Worm (Caenorhabditis elegans) whole organism, L1 larva: ENCODE data around the gene F38B7.17.

Source experiments
- F16B12.6 ChIP-seq: fragments of 150-350 bp; optimal IDR thresholded peaks from 2 replicates; lab custom pipeline; 2014; ENCODE audit warnings: missing biosample characterization, missing genetic modification characterization
- Y116A8C.19 ChIP-seq: sonication (generic microtip); optimal IDR thresholded peaks from 2 replicates; lab custom pipeline; 2016; ENCODE audit warnings: missing compliant biosample characterization, missing genetic modification characterization, borderline replicate concordance
- aha-1 ChIP-seq: fragments of 150-350 bp; optimal IDR thresholded peaks from 2 replicates; lab custom pipeline; 2014; ENCODE audit warnings: missing biosample characterization, missing genetic modification characterization
- alr-1 ChIP-seq: fragments of 200-800 bp; sonication (Bioruptor generic); optimal IDR thresholded peaks from 2 replicates; lab custom pipeline; 2018; ENCODE audit warnings: borderline replicate concordance, mild to moderate bottlenecking, missing genetic modification characterization, missing compliant biosample characterization
- ama-1 ChIP-seq: fragments of 150-350 bp; optimal IDR thresholded peaks from 2 replicates; lab custom pipeline; 2014
- blmp-1 ChIP-seq: fragments of 150-350 bp; optimal IDR thresholded peaks from 2 replicates; lab custom pipeline; 2014; ENCODE audit warnings: missing biosample characterization, missing genetic modification characterization
- ceh-8 ChIP-seq: fragments of 200-800 bp; sonication (Bioruptor generic); optimal IDR thresholded peaks from 2 replicates; lab custom pipeline; 2018; ENCODE audit warnings: mild to moderate bottlenecking, missing genetic modification characterization, moderate library complexity, missing compliant biosample characterization
- ceh-82 ChIP-seq, 3 experiments: fragments of 150-350 bp in 1 of 3; sonication (generic microtip) in 2 of 3; optimal IDR thresholded peaks; 2 replicates each; lab custom pipeline; 2014 to 2017; ENCODE audit warnings: missing biosample characterization in 3 of 3, missing genetic modification characterization in 3 of 3
- ceh-88 ChIP-seq: fragments of 200-800 bp; sonication (Bioruptor generic); IDR thresholded peaks from 2 replicates; pipeline ENCODE4 v1.3.6; 2022; ENCODE audit warnings: missing genetic modification characterization, missing compliant biosample characterization
- dpl-1 ChIP-seq, 3 experiments: fragments of 150-350 bp in 2 of 3; sonication (generic microtip) in 1 of 3; optimal IDR thresholded peaks; 2 replicates each; lab custom pipeline; 2014 to 2017; ENCODE audit warnings: missing biosample characterization in 3 of 3, missing genetic modification characterization in 3 of 3, missing genetic modification reagents in 3 of 3
- dsc-1 ChIP-seq: sonication (generic microtip); optimal IDR thresholded peaks from 2 replicates; lab custom pipeline; 2016; ENCODE audit warnings: mild to moderate bottlenecking, missing genetic modification characterization, missing compliant biosample characterization
- efl-1 ChIP-seq, 4 experiments: fragments of 150-350 bp; optimal IDR thresholded peaks in 3 of 4; peaks in 1 of 4; 1 replicate in 1 of 4; 2 replicates in 3 of 4; lab custom pipeline; 2014; ENCODE audit warnings: missing biosample characterization in 2 of 4, missing genetic modification characterization in 2 of 4, missing genetic modification reagents in 2 of 4
- efl-3 ChIP-seq: fragments of 200-800 bp; sonication (Bioruptor generic); optimal IDR thresholded peaks from 2 replicates; lab custom pipeline; 2018; ENCODE audit warnings: mild to moderate bottlenecking, missing genetic modification characterization, missing compliant biosample characterization
- egl-13 ChIP-seq: sonication (generic microtip); optimal IDR thresholded peaks from 2 replicates; lab custom pipeline; 2016; ENCODE audit warnings: missing genotype, missing genetic modification reagents, missing genetic modification characterization, missing compliant biosample characterization
- egl-27 ChIP-seq, 2 experiments: fragments of 150-350 bp in 1 of 2; sonication (generic microtip); optimal IDR thresholded peaks; 3 replicates each; lab custom pipeline; 2017 to 2018; ENCODE audit warnings: missing biosample characterization in 2 of 2, missing genetic modification characterization in 2 of 2, missing genetic modification reagents in 2 of 2
- elt-3 ChIP-seq, 6 experiments: fragments of 150-350 bp in 1 of 6; sonication (generic microtip); optimal IDR thresholded peaks; 2 replicates each; lab custom pipeline; 2017 to 2018; ENCODE audit warnings: missing biosample characterization in 6 of 6, missing genetic modification characterization in 6 of 6, inconsistent platforms in 1 of 6
- ets-5 ChIP-seq: fragments of 200-800 bp; sonication (Bioruptor generic); IDR thresholded peaks from 2 replicates; pipeline ENCODE4 v1.3.6; 2022; ENCODE audit warnings: missing genetic modification characterization, missing compliant biosample characterization
- fkh-10 ChIP-seq: sonication (generic microtip); optimal IDR thresholded peaks from 2 replicates; lab custom pipeline; 2017; ENCODE audit warnings: missing biosample characterization, missing genetic modification reagents, missing genetic modification characterization
- fkh-4 ChIP-seq: sonication (generic microtip); optimal IDR thresholded peaks from 2 replicates; lab custom pipeline; 2016; ENCODE audit warnings: missing compliant biosample characterization, missing genetic modification characterization, borderline replicate concordance
- fos-1 ChIP-seq: fragments of 150-350 bp; optimal IDR thresholded peaks from 2 replicates; lab custom pipeline; 2014; ENCODE audit warnings: missing biosample characterization, missing genetic modification characterization
- hlh-17 ChIP-seq: fragments of 200-800 bp; sonication (Bioruptor generic); optimal IDR thresholded peaks from 2 replicates; lab custom pipeline; 2018; ENCODE audit warnings: missing genetic modification characterization, mild to moderate bottlenecking, missing compliant biosample characterization, moderate library complexity, borderline replicate concordance
- irx-1 ChIP-seq: sonication (generic microtip); optimal IDR thresholded peaks from 2 replicates; lab custom pipeline; 2016; ENCODE audit warnings: missing genetic modification characterization, missing compliant biosample characterization
- isw-1 ChIP-seq: fragments of 200-800 bp; sonication (Bioruptor generic); IDR thresholded peaks from 2 replicates; pipeline ENCODE4 v1.3.6; 2022; ENCODE audit warnings: missing genetic modification characterization, missing compliant biosample characterization
- jun-1 ChIP-seq: fragments of 150-350 bp; optimal IDR thresholded peaks from 2 replicates; lab custom pipeline; 2014; ENCODE audit warnings: missing biosample characterization, missing genetic modification reagents, missing genetic modification characterization
- lin-13 ChIP-seq: fragments of 150-350 bp; optimal IDR thresholded peaks from 2 replicates; lab custom pipeline; 2014; ENCODE audit warnings: missing biosample characterization, missing genetic modification reagents, missing genetic modification characterization
- lin-14 ChIP-seq: fragments of 200-800 bp; sonication (Bioruptor generic); optimal IDR thresholded peaks from 2 replicates; lab custom pipeline; 2018; ENCODE audit warnings: mild to moderate bottlenecking, missing genetic modification characterization, moderate library complexity, missing compliant biosample characterization
- lin-35 ChIP-seq, 2 experiments: fragments of 150-350 bp; optimal IDR thresholded peaks; 2 replicates each; lab custom pipeline; 2014; ENCODE audit warnings: missing biosample characterization in 2 of 2, missing genetic modification characterization in 2 of 2, missing genetic modification reagents in 2 of 2
- lin-39 ChIP-seq: fragments of 150-350 bp; optimal IDR thresholded peaks from 2 replicates; lab custom pipeline; 2014; ENCODE audit warnings: missing biosample characterization, missing genetic modification reagents, missing genetic modification characterization
- lir-3 ChIP-seq: sonication (generic microtip); optimal IDR thresholded peaks from 2 replicates; lab custom pipeline; 2016; ENCODE audit warnings: mild to moderate bottlenecking, missing genetic modification characterization, moderate library complexity, missing compliant biosample characterization; ENCODE audit not compliant: poor library complexity
- mep-1 ChIP-seq: fragments of 150-350 bp; optimal IDR thresholded peaks from 2 replicates; lab custom pipeline; 2014; ENCODE audit warnings: missing biosample characterization, missing genetic modification characterization
- nhr-12 ChIP-seq: sonication (generic microtip); optimal IDR thresholded peaks from 2 replicates; lab custom pipeline; 2017; ENCODE audit warnings: missing biosample characterization, missing genetic modification characterization
- nhr-20 ChIP-seq: sonication (generic microtip); optimal IDR thresholded peaks from 2 replicates; lab custom pipeline; 2016; ENCODE audit warnings: mild to moderate bottlenecking, missing genetic modification characterization, missing compliant biosample characterization
- nhr-28 ChIP-seq: fragments of 150-350 bp; optimal IDR thresholded peaks from 2 replicates; lab custom pipeline; 2014; ENCODE audit warnings: missing biosample characterization, missing genetic modification characterization
- nhr-71 ChIP-seq: sonication (generic microtip); optimal IDR thresholded peaks from 2 replicates; lab custom pipeline; 2016; ENCODE audit warnings: mild to moderate bottlenecking, missing genetic modification characterization, moderate library complexity, missing compliant biosample characterization
- nhr-76 ChIP-seq: sonication (generic microtip); optimal IDR thresholded peaks from 2 replicates; lab custom pipeline; 2017; ENCODE audit warnings: missing biosample characterization, missing genetic modification characterization
- nhr-77 ChIP-seq: fragments of 150-350 bp; optimal IDR thresholded peaks from 2 replicates; lab custom pipeline; 2014; ENCODE audit warnings: missing biosample characterization, missing genetic modification characterization
- nhr-84 ChIP-seq: sonication (generic microtip); optimal IDR thresholded peaks from 2 replicates; lab custom pipeline; 2017; ENCODE audit warnings: missing biosample characterization, missing genetic modification characterization
- nhr-85 ChIP-seq: sonication (generic microtip); peaks from one replicate; lab custom pipeline; 2016; ENCODE audit warnings: missing genetic modification characterization, inconsistent platforms, missing compliant biosample characterization
- pax-3 ChIP-seq: fragments of 200-800 bp; sonication (Bioruptor generic); optimal IDR thresholded peaks from 2 replicates; lab custom pipeline; 2018; ENCODE audit warnings: mild to moderate bottlenecking, missing genetic modification characterization, moderate library complexity, missing compliant biosample characterization
- pqm-1 ChIP-seq: sonication (generic microtip); optimal IDR thresholded peaks from 3 replicates; lab custom pipeline; 2017; ENCODE audit warnings: missing biosample characterization, missing genetic modification characterization
- rnt-1 ChIP-seq: sonication (generic microtip); optimal IDR thresholded peaks from 2 replicates; lab custom pipeline; 2016; ENCODE audit warnings: mild to moderate bottlenecking, missing genetic modification characterization, moderate library complexity, missing compliant biosample characterization
- skn-1 ChIP-seq: fragments of 150-350 bp; optimal IDR thresholded peaks from 2 replicates; lab custom pipeline; 2014; ENCODE audit warnings: missing biosample characterization, missing genetic modification characterization
- snpc-4 ChIP-seq: fragments of 150-350 bp; optimal IDR thresholded peaks from 2 replicates; lab custom pipeline; 2014; ENCODE audit warnings: missing biosample characterization, missing genetic modification characterization
- snu-23 ChIP-seq: sonication (generic microtip); optimal IDR thresholded peaks from 2 replicates; lab custom pipeline; 2016; ENCODE audit warnings: missing genetic modification characterization, missing compliant biosample characterization
- sox-4 ChIP-seq: sonication (generic microtip); optimal IDR thresholded peaks from 2 replicates; lab custom pipeline; 2016; ENCODE audit warnings: missing genetic modification characterization, missing compliant biosample characterization
- sptf-1 ChIP-seq: fragments of 150-350 bp; optimal IDR thresholded peaks from 2 replicates; lab custom pipeline; 2014; ENCODE audit warnings: missing biosample characterization, missing genetic modification characterization
- swsn-7 ChIP-seq: sonication (generic microtip); optimal IDR thresholded peaks from 2 replicates; lab custom pipeline; 2016; ENCODE audit warnings: missing genetic modification characterization, missing compliant biosample characterization
- tlp-1 ChIP-seq: fragments of 150-350 bp; optimal IDR thresholded peaks from 2 replicates; lab custom pipeline; 2014; ENCODE audit warnings: missing biosample characterization, missing genetic modification characterization
- unc-62 ChIP-seq: fragments of 150-350 bp; optimal IDR thresholded peaks from 2 replicates; lab custom pipeline; 2014; ENCODE audit warnings: missing biosample characterization, missing genetic modification reagents, missing genetic modification characterization
- zag-1 ChIP-seq: fragments of 150-350 bp; optimal IDR thresholded peaks from 2 replicates; lab custom pipeline; 2014; ENCODE audit warnings: missing biosample characterization, missing genetic modification characterization

The F38B7.17 gene

DNA sequence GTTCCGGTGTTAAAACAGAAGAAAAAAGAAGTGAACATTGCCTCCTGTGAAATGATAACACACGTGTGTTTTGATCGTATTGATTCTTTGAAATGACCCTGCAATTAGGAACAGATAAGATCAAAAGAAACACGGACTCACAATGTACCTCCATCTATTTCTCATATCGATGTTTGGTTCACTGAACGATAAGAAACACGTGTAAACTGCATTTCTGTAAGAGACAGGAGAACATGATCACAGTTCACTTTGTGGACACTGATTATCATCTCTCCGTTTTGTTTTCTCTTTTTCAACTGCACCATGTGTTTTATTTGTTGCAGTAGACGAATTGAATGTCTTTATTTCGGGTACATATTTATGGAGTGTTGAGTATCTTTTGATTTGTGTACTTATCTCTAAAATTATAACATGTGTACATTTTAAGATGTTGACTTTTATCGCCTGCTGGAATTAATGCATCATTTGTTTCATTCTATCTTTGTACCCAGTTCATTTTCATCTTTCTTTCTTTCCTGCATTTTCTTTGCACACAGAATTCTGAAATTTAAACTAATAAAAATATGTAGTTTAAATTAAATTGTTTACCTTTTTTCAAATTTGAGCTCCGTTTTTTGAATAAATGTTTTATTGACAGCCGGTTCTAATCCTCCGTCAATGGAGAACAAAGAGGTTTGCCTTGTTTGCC, 24.2 kb upstream of the F38B7.17 start, which contains the start of the genes H12C20.7 and nhr-68 (continued):
- TF ChIP-seq irx-1 (tag; lab: Kevin White, UChicago) = peak; percentile 55
- TF ChIP-seq swsn-7 (tag; lab: Kevin White, UChicago) = peak; percentile 61
- no peak for TF ChIP-seq aha-1 (tag; lab: Kevin White, UChicago)
- peak; percentile 74 for TF ChIP-seq lir-3 (tag; lab: Kevin White, UChicago)
- peak; percentile 96 for TF ChIP-seq snu-23
- TF ChIP-seq sptf-1 = no peak
- TF ChIP-seq hlh-17 = no peak
- TF ChIP-seq rnt-1 (tag; lab: Kevin White, UChicago) = no peak
- peak; percentile 20 for TF ChIP-seq fos-1 (tag; lab: Kevin White, UChicago)
- no peak for TF ChIP-seq nhr-12 (tag; lab: Kevin White, UChicago)
- TF ChIP-seq ets-5 (GFP tag; lab: Robert Waterston, UW) = no peak
- TF ChIP-seq ceh-82 (tag; optimal IDR thresholded peaks at IDR 0.05; lab: Kevin White, UChicago) = no peak
- peak; percentile 48 for TF ChIP-seq lin-13 (GFP tag; lab: Kevin White, UChicago)
- TF ChIP-seq mep-1 = no peak
- no peak for TF ChIP-seq fkh-4
- TF ChIP-seq pax-3 = no peak
- TF ChIP-seq pqm-1 (tag; lab: Kevin White, UChicago) = no peak
- peak; percentile 42 for TF ChIP-seq jun-1
- no peak for TF ChIP-seq isw-1
- no peak for TF ChIP-seq ceh-8
- TF ChIP-seq egl-13 = no peak
- TF ChIP-seq nhr-28 = no peak
- no peak for TF ChIP-seq Y116A8C.19 (tag; lab: Kevin White, UChicago)
- TF ChIP-seq egl-27 (tag; optimal IDR thresholded peaks at IDR 0.05; lab: Kevin White, UChicago) = peak; percentile 38 to 68
- TF ChIP-seq lin-39 (tag; lab: Kevin White, UChicago) = peak; percentile 59
- TF ChIP-seq lin-14 = peak; percentile 97
- TF ChIP-seq nhr-84 (tag; lab: Kevin White, UChicago) = no peak
- TF ChIP-seq snpc-4 (tag; lab: Kevin White, UChicago) = no peak
- TF ChIP-seq nhr-85 (tag; lab: Kevin White, UChicago) = peak; percentile 99
- TF ChIP-seq efl-3 = no peak
- no peak for TF ChIP-seq tlp-1 (tag; lab: Kevin White, UChicago)
- TF ChIP-seq alr-1 = no peak
- TF ChIP-seq nhr-76 = no peak
- no peak for TF ChIP-seq zag-1 (tag; lab: Kevin White, UChicago)
- TF ChIP-seq fkh-10 = no peak
- TF ChIP-seq sox-4 (tag; lab: Kevin White, UChicago) = no peak

DNA sequence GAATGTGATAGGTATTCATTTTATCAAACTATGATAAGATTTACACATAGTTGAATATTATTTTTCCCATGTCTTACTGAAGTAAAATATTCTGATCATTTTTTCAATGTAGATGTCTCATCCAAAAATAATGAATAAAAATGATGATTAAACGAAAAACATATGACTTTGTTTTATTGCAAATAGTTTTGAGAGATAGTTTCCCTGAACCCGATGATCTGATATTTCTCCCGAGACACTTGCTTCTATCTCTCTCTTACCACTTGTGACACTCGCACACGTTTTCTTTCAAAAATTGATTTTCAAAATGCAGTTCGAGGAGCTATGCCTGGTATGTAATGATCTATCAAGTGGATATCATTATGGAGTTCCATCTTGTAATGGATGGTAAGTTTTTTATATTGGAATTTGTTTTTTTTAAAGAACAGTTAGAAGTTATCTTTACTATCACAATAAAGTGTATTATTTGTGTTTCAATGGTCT, 21.4 kb upstream of the F38B7.17 start, which contains the start of the genes nhr-101 and pms-2:
TSS of gene nhr-101 (plus strand) at position 308 of the 483 bp plus-strand sequence.
TSS of gene pms-2 (minus strand) at position 433 of the 483 bp plus-strand sequence.
- peak; percentile 73 for TF ChIP-seq nhr-71 (tag; lab: Kevin White, UChicago)
- peak; percentile 13 for TF ChIP-seq mep-1
- peak in 1 of 6 experiments; percentile 24 for TF ChIP-seq elt-3 (tag; optimal IDR thresholded peaks at IDR 0.05; lab: Kevin White, UChicago)
- TF ChIP-seq jun-1 = no peak
- TF ChIP-seq snu-23 = peak; percentile 50
- no peak for TF ChIP-seq efl-1 (optimal IDR thresholded peaks at IDR 0.05; lab: Kevin White, UChicago)
- TF ChIP-seq efl-1 (GFP tag; optimal IDR thresholded peaks at IDR 0.05 in 1 of 2; lab: Kevin White, UChicago) = peak in 1 of 2 experiments; percentile 87
- peak; percentile 76 for TF ChIP-seq nhr-85 (tag; lab: Kevin White, UChicago)
- peak in 2 of 3 experiments; percentile 6 to 14 for TF ChIP-seq dpl-1 (GFP tag; optimal IDR thresholded peaks at IDR 0.05; lab: Kevin White, UChicago)
- peak; percentile 4 for TF ChIP-seq rnt-1 (tag; lab: Kevin White, UChicago)
- TF ChIP-seq dsc-1 (tag; lab: Kevin White, UChicago) = peak; percentile 73
- peak; percentile 76 for TF ChIP-seq skn-1
- TF ChIP-seq ceh-88 = no peak
- TF ChIP-seq unc-62 (GFP tag; lab: Kevin White, UChicago) = no peak
- TF ChIP-seq nhr-12 (tag; lab: Kevin White, UChicago) = no peak
- peak; percentile 51 for TF ChIP-seq nhr-20 (tag; lab: Kevin White, UChicago)
- TF ChIP-seq lin-14 = peak; percentile 61
- TF ChIP-seq nhr-77 = no peak
- no peak for TF ChIP-seq ama-1 (lab: Kevin White, UChicago)
- TF ChIP-seq blmp-1 (tag; lab: Kevin White, UChicago) = peak; percentile 38
- TF ChIP-seq F16B12.6 = no peak
- TF ChIP-seq lin-35 (GFP tag; optimal IDR thresholded peaks at IDR 0.05; lab: Kevin White, UChicago) = peak in 1 of 2 experiments; percentile 19
